Fruit fly (Drosophila melanogaster) whole organism, adult: ENCODE data around the gene Unr.

ENCODE experiments used
- CG12768 ChIP-seq: fragments of 200-800 bp; sonication (Bioruptor generic); optimal IDR thresholded peaks from 2 replicates; lab custom pipeline; 2017; ENCODE audit warnings: missing biosample characterization, missing genetic modification characterization, mild to moderate bottlenecking, moderate library complexity, missing genetic modification reagents
- CG33017 ChIP-seq: fragments of 200-800 bp; sonication (Bioruptor generic); optimal IDR thresholded peaks from 2 replicates; lab custom pipeline; 2018; ENCODE audit warnings: missing biosample characterization, mild to moderate bottlenecking, missing genetic modification characterization, moderate library complexity
- CG5204 ChIP-seq: fragments of 200-800 bp; sonication (Bioruptor generic); optimal IDR thresholded peaks from 2 replicates; lab custom pipeline; 2016; ENCODE audit warnings: missing biosample characterization, missing genetic modification characterization
- CG7101 ChIP-seq: fragments of 200-800 bp; sonication (Bioruptor generic); optimal IDR thresholded peaks from 2 replicates; lab custom pipeline; 2018; ENCODE audit warnings: missing biosample characterization, mild to moderate bottlenecking, missing genetic modification characterization, moderate library complexity
- Clk ChIP-seq: fragments of 200-800 bp; sonication (Bioruptor generic); optimal IDR thresholded peaks from 2 replicates; lab custom pipeline; 2017; ENCODE audit warnings: missing biosample characterization, missing genetic modification characterization
- bab1 ChIP-seq: fragments of 200-800 bp; sonication (Bioruptor generic); optimal IDR thresholded peaks from 3 replicates; lab custom pipeline; 2019; ENCODE audit warnings: missing biosample characterization, mild to moderate bottlenecking, missing genetic modification characterization, moderate library complexity
- cic ChIP-seq: fragments of 200-800 bp; sonication (Bioruptor generic); optimal IDR thresholded peaks from 2 replicates; lab custom pipeline; 2017; ENCODE audit warnings: missing biosample characterization, mild to moderate bottlenecking, missing genetic modification characterization, moderate library complexity
- kay ChIP-seq: fragments of 200-800 bp; sonication (Bioruptor generic); peaks from one replicate; lab custom pipeline; 2016; ENCODE audit warnings: missing biosample characterization, missing genetic modification characterization, borderline replicate concordance
- ovo ChIP-seq: fragments of 200-800 bp; sonication (Bioruptor generic); optimal IDR thresholded peaks from 2 replicates; lab custom pipeline; 2016; ENCODE audit warnings: missing biosample characterization, missing genetic modification characterization
- toe ChIP-seq: fragments of 200-800 bp; sonication (Bioruptor generic); optimal IDR thresholded peaks from 2 replicates; lab custom pipeline; 2016; ENCODE audit warnings: missing biosample characterization, missing genetic modification characterization

dm6 chr3L:8460050-8460878, 18.1 kb upstream of the Unr start:
- TF ChIP-seq cic (GFP tag; lab: Kevin White, UChicago), result no peak
- no peak for TF ChIP-seq kay
- no peak for TF ChIP-seq CG33017 (tag; lab: Kevin White, UChicago)
- TF ChIP-seq ovo (GFP tag; lab: Kevin White, UChicago), result no peak
- no peak for TF ChIP-seq CG5204 (GFP tag; lab: Kevin White, UChicago)
- no peak for TF ChIP-seq CG7101 (tag; lab: Kevin White, UChicago)
- no peak for TF ChIP-seq bab1
- TF ChIP-seq CG12768 (GFP tag; lab: Kevin White, UChicago), result peak; percentile 50
- TF ChIP-seq Clk (GFP tag; lab: Kevin White, UChicago), result no peak
- TF ChIP-seq toe (GFP tag; lab: Kevin White, UChicago), result no peak
